Worm (Caenorhabditis elegans): ENCODE measurements around the gene lron-14.

ce11 chrIV:9533071-9533470 is 33.3 kb downstream of the lron-14 start, which contains the start of gene F56H11.2:
- TF ChIP-seq elt-2 (tag; optimal IDR thresholded peaks at IDR 0.05) (no peak), nfya-1 (tag; optimal IDR thresholded peaks at IDR 0.05) (no peak), tbx-2 (tag; optimal IDR thresholded peaks at IDR 0.05) (no peak), mec-3 (tag; optimal IDR thresholded peaks at IDR 0.05; ENCODE audit: borderline replicate concordance) (no peak), Y22D7AL.16 (tag; optimal IDR thresholded peaks at IDR 0.05) (no peak), ceh-30 (tag; optimal IDR thresholded peaks at IDR 0.05) (no peak), pha-4 (tag; optimal IDR thresholded peaks at IDR 0.05) (no peak), fkh-10 (GFP tag; optimal IDR thresholded peaks at IDR 0.05) (no peak)
